Worm (Caenorhabditis elegans): Measurements from ENCODE around the gene F31B12.4.

F31B12.4 gene

ce11 chrX:10846898-10847297 is 42.4 kb downstream of the F31B12.4 start:
- TF ChIP-seq him-1 (tag; optimal IDR thresholded peaks at IDR 0.05) (no peak), W03F9.2 (tag; optimal IDR thresholded peaks at IDR 0.05) (no peak), dao-5 (tag; optimal IDR thresholded peaks at IDR 0.05) (no peak)

DNA sequence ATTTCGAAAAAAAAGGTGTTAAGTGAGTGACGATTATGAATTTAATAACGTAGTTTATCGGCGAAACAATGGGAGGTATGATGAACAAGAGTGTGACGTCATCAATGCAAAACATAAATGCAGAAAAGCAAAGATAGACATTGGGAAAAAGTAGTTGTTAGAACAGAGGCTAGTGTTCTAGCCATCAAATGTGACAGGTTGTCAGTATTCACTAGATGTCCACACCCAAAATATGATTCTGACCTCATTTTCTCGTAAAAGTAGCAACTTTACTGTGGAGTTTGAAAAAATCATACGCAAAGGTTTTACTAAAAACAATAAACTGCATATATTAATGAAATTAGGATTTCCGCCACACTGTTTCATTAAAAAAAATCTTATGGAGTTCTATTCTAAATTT is 46.7 kb downstream of the F31B12.4 start:
- TF ChIP-seq him-1 (tag; optimal IDR thresholded peaks at IDR 0.05) (no peak), dao-5 (tag; optimal IDR thresholded peaks at IDR 0.05) (no peak), W03F9.2 (tag; optimal IDR thresholded peaks at IDR 0.05) (no peak)

DNA sequence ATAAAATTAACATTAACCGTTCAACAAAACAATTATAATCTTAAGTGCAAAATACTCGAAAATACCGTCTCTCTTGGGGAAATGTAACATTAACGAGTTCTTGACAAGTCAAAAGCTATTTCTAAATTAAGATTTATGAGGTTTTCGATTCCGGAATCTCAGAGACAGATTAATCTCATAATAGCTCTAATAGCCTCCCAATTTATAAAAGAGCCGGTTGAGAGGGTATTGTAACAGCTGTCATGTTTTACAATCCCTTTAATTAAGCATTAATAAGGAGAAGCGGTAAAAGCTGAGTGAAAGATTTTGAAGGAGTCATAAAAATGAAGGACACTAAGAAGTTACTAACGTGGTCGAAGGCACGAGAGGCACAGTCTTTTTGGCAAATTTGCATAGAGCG is 47.2 kb downstream of the F31B12.4 start:
- TF ChIP-seq him-1 (tag; optimal IDR thresholded peaks at IDR 0.05) (no peak), W03F9.2 (tag; optimal IDR thresholded peaks at IDR 0.05) (no peak), dao-5 (tag; optimal IDR thresholded peaks at IDR 0.05) (no peak)

DNA sequence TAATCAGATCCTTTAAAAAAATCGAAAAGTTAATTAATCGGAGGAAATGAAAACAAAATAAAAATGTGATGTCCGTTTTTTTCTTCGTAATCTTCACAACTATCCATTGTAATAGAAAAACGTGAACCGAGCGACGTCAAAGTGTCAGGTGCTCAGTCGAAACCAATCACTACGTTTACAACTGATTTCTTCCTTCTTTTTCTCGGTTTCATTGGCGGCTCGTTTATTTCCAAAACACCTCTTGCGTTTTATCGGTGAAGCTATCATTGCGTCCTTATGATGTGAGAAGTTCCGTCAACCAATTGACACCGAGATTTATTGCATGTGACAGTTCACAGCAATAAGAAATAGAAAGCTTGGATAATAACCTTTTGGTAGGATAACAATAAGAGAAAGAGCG is 48.7 kb downstream of the F31B12.4 start:
- no peak for TF ChIP-seq W03F9.2 (tag; optimal IDR thresholded peaks at IDR 0.05)
- no peak for TF ChIP-seq dao-5 (tag; optimal IDR thresholded peaks at IDR 0.05)
- no peak for TF ChIP-seq him-1 (tag; optimal IDR thresholded peaks at IDR 0.05)
